Worm (Caenorhabditis elegans) whole organism, L4 larva: Measurements from ENCODE around the gene hlh-6.

Source experiments
- T20F7.1 ChIP-seq: fragments of 200-800 bp; sonication (Bioruptor generic); optimal IDR thresholded peaks from 2 replicates; lab custom pipeline; 2018; ENCODE audit warnings: mild to moderate bottlenecking, missing genetic modification characterization, missing compliant biosample characterization
- Y105C5A.15 ChIP-seq: fragments of 200-800 bp; sonication (Bioruptor generic); IDR thresholded peaks from 2 replicates; pipeline ENCODE4 v1.3.6; 2022; ENCODE audit warnings: missing genetic modification characterization, missing compliant biosample characterization
- ceh-62 ChIP-seq: sonication (generic microtip); optimal IDR thresholded peaks from 2 replicates; lab custom pipeline; 2017; ENCODE audit warnings: missing biosample characterization, missing genetic modification characterization
- jun-1 ChIP-seq: fragments of 150-350 bp; optimal IDR thresholded peaks from 2 replicates; lab custom pipeline; 2014; ENCODE audit warnings: missing biosample characterization, missing genetic modification reagents, missing genetic modification characterization
- mxl-3 ChIP-seq: fragments of 200-800 bp; sonication (Bioruptor generic); optimal IDR thresholded peaks from 2 replicates; lab custom pipeline; 2018; ENCODE audit warnings: mild to moderate bottlenecking, missing genetic modification characterization, missing compliant biosample characterization

- TF ChIP-seq Y105C5A.15 (GFP tag; lab: Robert Waterston, UW) (no peak), ceh-62 (tag; lab: Kevin White, UChicago) (no peak), mxl-3 (no peak), T20F7.1 (no peak), jun-1 (tag; lab: Kevin White, UChicago) (no peak)
Measured at ce11 chrII:9583461-9583860, 31.2 kb downstream of the hlh-6 start, which contains the start of gene wee-1.1.
